Fruit fly (Drosophila melanogaster) whole organism, embryonic: Measurements from ENCODE around the gene CG3198.

ENCODE experiments used
- CG10979 ChIP-seq: fragments of 200-800 bp; sonication (Bioruptor generic); optimal IDR thresholded peaks from 2 replicates; lab custom pipeline; 2018; ENCODE audit warnings: missing biosample characterization, mild to moderate bottlenecking, missing genetic modification characterization, moderate library complexity
- CG11695 ChIP-seq: fragments of 200-800 bp; sonication (Bioruptor generic); IDR thresholded peaks from 3 replicates; pipeline ENCODE4 v1.3.6; 2022; ENCODE audit warnings: missing biosample characterization, missing genetic modification characterization
- CG12219 ChIP-seq: fragments of 200-800 bp; sonication (Bioruptor generic); optimal IDR thresholded peaks from 3 replicates; lab custom pipeline; 2018; ENCODE audit warnings: missing biosample characterization, mild to moderate bottlenecking, missing genetic modification characterization
- CG13424 ChIP-seq: fragments of 200-800 bp; sonication (Bioruptor generic); optimal IDR thresholded peaks from 2 replicates; lab custom pipeline; 2019; ENCODE audit warnings: missing biosample characterization, mild to moderate bottlenecking, missing genetic modification characterization, moderate library complexity
- CG14441 ChIP-seq: fragments of 200-800 bp; sonication (Bioruptor generic); IDR thresholded peaks from 2 replicates; pipeline ENCODE4 v1.3.6; 2022; ENCODE audit warnings: missing biosample characterization, missing genetic modification characterization
- CG15073 ChIP-seq: fragments of 200-800 bp; sonication (Bioruptor generic); optimal IDR thresholded peaks from 2 replicates; lab custom pipeline; 2016; ENCODE audit warnings: missing biosample characterization, missing genetic modification characterization
- CG16863 ChIP-seq: fragments of 200-800 bp; sonication (Bioruptor generic); optimal IDR thresholded peaks from 3 replicates; lab custom pipeline; 2016; ENCODE audit warnings: missing biosample characterization, missing genetic modification characterization
- CG17612 ChIP-seq: fragments of 200-800 bp; sonication (Bioruptor generic); IDR thresholded peaks from 2 replicates; pipeline ENCODE4 v1.3.6; 2022; ENCODE audit warnings: missing biosample characterization, missing genetic modification characterization
- CG17912 ChIP-seq: fragments of 200-800 bp; sonication (Bioruptor generic); optimal IDR thresholded peaks from 2 replicates; lab custom pipeline; 2018; ENCODE audit warnings: missing biosample characterization, mild to moderate bottlenecking, missing genetic modification characterization
- CG31441 ChIP-seq: fragments of 200-800 bp; sonication (Bioruptor generic); IDR thresholded peaks from 2 replicates; pipeline ENCODE4 v1.3.6; 2022; ENCODE audit warnings: missing biosample characterization, missing genetic modification characterization
- CG6254 ChIP-seq: fragments of 200-800 bp; sonication (Bioruptor generic); optimal IDR thresholded peaks from 3 replicates; lab custom pipeline; 2017; ENCODE audit warnings: mild to moderate bottlenecking, missing biosample characterization, missing genetic modification reagents, missing genetic modification characterization
- CG8388 ChIP-seq: fragments of 200-800 bp; sonication (Bioruptor generic); optimal IDR thresholded peaks from 2 replicates; lab custom pipeline; 2019; ENCODE audit warnings: missing biosample characterization, mild to moderate bottlenecking, missing genetic modification characterization, moderate library complexity
- CG8765 ChIP-seq: fragments of 200-800 bp; sonication (Bioruptor generic); IDR thresholded peaks from 2 replicates; pipeline ENCODE4 v1.3.6; 2022; ENCODE audit warnings: missing biosample characterization, missing genetic modification characterization
- CG8924 ChIP-seq: fragments of 200-800 bp; optimal IDR thresholded peaks from 3 replicates; lab custom pipeline; 2019; ENCODE audit warnings: missing biosample characterization, mild to moderate bottlenecking, missing genetic modification characterization, moderate library complexity
- CG9727 ChIP-seq: fragments of 200-800 bp; sonication (Bioruptor generic); optimal IDR thresholded peaks from 3 replicates; lab custom pipeline; 2017; ENCODE audit warnings: missing biosample characterization, mild to moderate bottlenecking, missing genetic modification characterization
- D19A ChIP-seq: fragments of 200-800 bp; optimal IDR thresholded peaks from 3 replicates; lab custom pipeline; 2019; ENCODE audit warnings: missing biosample characterization, mild to moderate bottlenecking, missing genetic modification characterization, moderate library complexity
- D19B ChIP-seq: fragments of 200-800 bp; sonication (Bioruptor generic); optimal IDR thresholded peaks from 2 replicates; lab custom pipeline; 2017; ENCODE audit warnings: missing biosample characterization, mild to moderate bottlenecking, missing genetic modification characterization
- E2f1 ChIP-seq: fragments of 200-800 bp; sonication (Bioruptor generic); IDR thresholded peaks from 2 replicates; pipeline ENCODE4 v1.3.6; 2022; ENCODE audit warnings: missing biosample characterization, missing genetic modification characterization
- Ets65A ChIP-seq: fragments of 200-800 bp; sonication (Bioruptor generic); peaks from one replicate; lab custom pipeline; 2016; ENCODE audit warnings: missing biosample characterization, missing genetic modification characterization
- Mrtf ChIP-seq: fragments of 200-800 bp; sonication (Bioruptor generic); IDR thresholded peaks from 3 replicates; pipeline ENCODE4 v1.3.6; 2022; ENCODE audit warnings: missing biosample characterization, missing genetic modification characterization
- Opbp ChIP-seq: fragments of 200-800 bp; sonication (Bioruptor generic); IDR thresholded peaks from 3 replicates; pipeline ENCODE4 v1.3.6; 2022; ENCODE audit warnings: missing biosample characterization, missing genetic modification characterization; ENCODE audit not compliant: partially characterized antibody
- Six4 ChIP-seq: fragments of 200-800 bp; sonication (Bioruptor generic); optimal IDR thresholded peaks from 2 replicates; lab custom pipeline; 2016; ENCODE audit warnings: missing biosample characterization, missing genetic modification characterization
- Spps ChIP-seq: fragments of 200-800 bp; sonication (Bioruptor generic); optimal IDR thresholded peaks from 2 replicates; lab custom pipeline; 2018; ENCODE audit warnings: missing biosample characterization, mild to moderate bottlenecking, missing genetic modification characterization
- Xbp1 ChIP-seq: fragments of 200-800 bp; sonication (Bioruptor generic); optimal IDR thresholded peaks from 3 replicates; lab custom pipeline; 2016; ENCODE audit warnings: missing biosample characterization, mild to moderate bottlenecking, missing genetic modification characterization
- ato ChIP-seq: fragments of 200-800 bp; sonication (Bioruptor generic); IDR thresholded peaks from 2 replicates; pipeline ENCODE4 v1.3.6; 2022; ENCODE audit warnings: missing biosample characterization, missing genetic modification characterization; ENCODE audit not compliant: partially characterized antibody
- bsh ChIP-seq, 2 experiments: fragments of 200-800 bp; sonication (Bioruptor generic); optimal IDR thresholded peaks; 2 replicates each; lab custom pipeline; 2017 to 2018; ENCODE audit warnings: mild to moderate bottlenecking in 2 of 2, missing biosample characterization in 2 of 2, missing genetic modification characterization in 2 of 2, moderate library complexity in 1 of 2
- cg ChIP-seq: fragments of 200-800 bp; sonication (Bioruptor generic); optimal IDR thresholded peaks from 3 replicates; lab custom pipeline; 2019; ENCODE audit warnings: missing biosample characterization, mild to moderate bottlenecking, missing genetic modification characterization, moderate library complexity
- corto ChIP-seq: fragments of 200-800 bp; sonication (Bioruptor generic); optimal IDR thresholded peaks from 2 replicates; lab custom pipeline; 2016; ENCODE audit warnings: missing biosample characterization, mild to moderate bottlenecking, missing genetic modification characterization, moderate library complexity
- croc ChIP-seq: fragments of 200-800 bp; sonication (Bioruptor generic); conservative IDR thresholded peaks from 3 replicates; pipeline ENCODE4 v1.3.6; 2022; ENCODE audit warnings: missing biosample characterization, missing genetic modification characterization
- dpn ChIP-seq, 2 experiments: fragments of 200-800 bp; sonication (Bioruptor generic); optimal IDR thresholded peaks; 3 replicates each; lab custom pipeline; 2016; ENCODE audit warnings: missing biosample characterization in 2 of 2, missing genetic modification characterization in 2 of 2
- dysf ChIP-seq: fragments of 200-800 bp; sonication (Bioruptor generic); IDR thresholded peaks from 3 replicates; pipeline ENCODE4 v1.3.6; 2022; ENCODE audit warnings: missing biosample characterization, missing genetic modification characterization
- grau ChIP-seq: fragments of 200-800 bp; optimal IDR thresholded peaks from 3 replicates; lab custom pipeline; 2019; ENCODE audit warnings: missing biosample characterization, mild to moderate bottlenecking, missing genetic modification characterization, moderate library complexity
- hbn ChIP-seq: fragments of 200-800 bp; sonication (Bioruptor generic); IDR thresholded peaks from 2 replicates; pipeline ENCODE4 v1.3.6; 2022; ENCODE audit warnings: missing biosample characterization, missing genetic modification characterization; ENCODE audit not compliant: partially characterized antibody
- ken ChIP-seq: fragments of 200-800 bp; sonication (Bioruptor generic); IDR thresholded peaks from 3 replicates; pipeline ENCODE4 v1.3.6; 2022; ENCODE audit warnings: missing biosample characterization, missing genetic modification characterization
- klu ChIP-seq: fragments of 200-800 bp; sonication (Bioruptor generic); IDR thresholded peaks from 2 replicates; pipeline ENCODE4 v1.3.6; 2022; ENCODE audit warnings: missing biosample characterization, missing genetic modification characterization
- lbe ChIP-seq: fragments of 200-800 bp; sonication (Bioruptor generic); optimal IDR thresholded peaks from 2 replicates; lab custom pipeline; 2016; ENCODE audit warnings: missing biosample characterization, mild to moderate bottlenecking, missing genetic modification characterization
- lola ChIP-seq, 3 experiments: fragments of >200 bp in 2 of 3; fragments of 200-800 bp in 1 of 3; sonication (Bioruptor generic) in 1 of 3; optimal IDR thresholded peaks; 2 replicates each; lab custom pipeline; 2017 to 2019; ENCODE audit warnings: missing biosample characterization in 3 of 3, missing genetic modification characterization in 3 of 3, mild to moderate bottlenecking in 1 of 3, moderate library complexity in 1 of 3
- luna ChIP-seq: fragments of 200-800 bp; sonication (Bioruptor generic); optimal IDR thresholded peaks from 2 replicates; lab custom pipeline; 2016; ENCODE audit warnings: missing biosample characterization, missing genetic modification characterization
- pan ChIP-seq, 4 experiments: fragments of >200 bp in 3 of 4; fragments of 200-800 bp in 1 of 4; sonication (Bioruptor generic) in 1 of 4; optimal IDR thresholded peaks in 3 of 4; IDR thresholded peaks in 1 of 4; 2 replicates each; pipeline versions ENCODE4 v1.3.6 to Lab custom; 2017 to 2022; ENCODE audit warnings: missing biosample characterization in 2 of 4, missing genetic modification characterization in 2 of 4, mixed read lengths in 1 of 4
- ranshi ChIP-seq: fragments of 200-800 bp; sonication (Bioruptor generic); IDR thresholded peaks from 2 replicates; pipeline ENCODE4 v1.3.6; 2022; ENCODE audit warnings: missing biosample characterization, missing genetic modification characterization
- row ChIP-seq: fragments of 200-800 bp; sonication (Bioruptor generic); IDR thresholded peaks from 3 replicates; pipeline ENCODE4 v1.3.6; 2022; ENCODE audit warnings: missing biosample characterization, missing genetic modification characterization
- shn ChIP-seq: fragments of 200-800 bp; sonication (Bioruptor generic); optimal IDR thresholded peaks from 3 replicates; lab custom pipeline; 2016; ENCODE audit warnings: missing biosample characterization, missing genetic modification characterization
- sqz ChIP-seq: fragments of 200-800 bp; sonication (Bioruptor generic); optimal IDR thresholded peaks from 3 replicates; lab custom pipeline; 2018; ENCODE audit warnings: missing biosample characterization, mild to moderate bottlenecking, missing genetic modification characterization
- twi ChIP-seq: fragments of 200-800 bp; optimal IDR thresholded peaks from 2 replicates; lab custom pipeline; 2019; ENCODE audit warnings: missing biosample characterization, mild to moderate bottlenecking, missing genetic modification characterization, moderate library complexity
- unc-4 ChIP-seq: fragments of 200-800 bp; sonication (Bioruptor generic); IDR thresholded peaks from 2 replicates; pipeline ENCODE4 v1.3.6; 2022; ENCODE audit warnings: missing biosample characterization, missing genetic modification characterization; ENCODE audit not compliant: partially characterized antibody
- vfl ChIP-seq: fragments of 200-800 bp; sonication (Bioruptor generic); optimal IDR thresholded peaks from 2 replicates; lab custom pipeline; 2016; ENCODE audit warnings: missing biosample characterization, missing genetic modification characterization
- wdn ChIP-seq: fragments of 200-800 bp; sonication (Bioruptor generic); IDR thresholded peaks from 2 replicates; pipeline ENCODE4 v1.3.6; 2022; ENCODE audit warnings: missing biosample characterization, missing genetic modification characterization
- z ChIP-seq: fragments of 200-800 bp; sonication (Bioruptor generic); IDR thresholded peaks from 3 replicates; pipeline ENCODE4 v1.3.6; 2022; ENCODE audit warnings: missing biosample characterization, missing genetic modification characterization

Gene CG3198

dm6 chrX:6624006-6624745, 49.6 kb downstream of the CG3198 start (continued):
- peak; percentile 69 for TF ChIP-seq CG10979
- TF ChIP-seq shn = no peak
- no peak for TF ChIP-seq hbn (GFP tag; lab: Robert Waterston, UW)
- TF ChIP-seq dysf (GFP tag; lab: Robert Waterston, UW) = 0 out of 3 replicates have a peak, but pooled peaks have one; percentile 51
- peak; percentile 12 for TF ChIP-seq D19A (tag; lab: Kevin White, UChicago)
- TF ChIP-seq corto (GFP tag; lab: Kevin White, UChicago) = peak; percentile 67
- no peak for TF ChIP-seq E2f1
- no peak for TF ChIP-seq luna (GFP tag; lab: Kevin White, UChicago)
- TF ChIP-seq bsh (GFP tag; optimal IDR thresholded peaks at IDR 0.05; lab: Kevin White, UChicago) = peak; percentile 43 to 68
- TF ChIP-seq CG17912 (GFP tag; lab: Kevin White, UChicago) = no peak
- TF ChIP-seq CG14441 = no peak
- TF ChIP-seq CG6254 (GFP tag; lab: Kevin White, UChicago) = peak; percentile 2
- TF ChIP-seq row (GFP tag; lab: Robert Waterston, UW) = peak; percentile 62
- peak; percentile 39 for TF ChIP-seq Spps (tag; lab: Kevin White, UChicago)
- peak; percentile 31; the same call in 1 of the 3 replicates for TF ChIP-seq CG11695 (GFP tag; lab: Robert Waterston, UW)
- peak in 1 of 3 experiments; percentile 54 for TF ChIP-seq lola (GFP tag; optimal IDR thresholded peaks at IDR 0.05; lab: Kevin White, UChicago)
- TF ChIP-seq unc-4 (GFP tag; lab: Robert Waterston, UW) = no peak
- no peak for TF ChIP-seq pan (optimal IDR thresholded peaks at IDR 0.05; lab: Kevin White, UChicago)
- TF ChIP-seq pan (GFP tag; optimal IDR thresholded peaks at IDR 0.05 in 1 of 2, IDR thresholded peaks at IDR 0.05 in 1 of 2) = peak in 1 of 2 experiments; percentile 38
- peak; percentile 10 for TF ChIP-seq Xbp1 (GFP tag; lab: Kevin White, UChicago)
- TF ChIP-seq CG17612 (GFP tag; lab: Robert Waterston, UW) = no peak
- TF ChIP-seq D19B (GFP tag; lab: Kevin White, UChicago) = no peak
- TF ChIP-seq wdn (GFP tag; lab: Robert Waterston, UW) = no peak
- peak; percentile 33; the same call in 1 of the 2 replicates for TF ChIP-seq CG31441 (GFP tag; lab: Robert Waterston, UW)
- TF ChIP-seq ken (GFP tag; lab: Robert Waterston, UW) = no peak
- peak; percentile 40; the same call in 2 of the 3 replicates for TF ChIP-seq croc (GFP tag; lab: Robert Waterston, UW)
- peak; percentile 4 for TF ChIP-seq CG8924
- peak; percentile 57 for TF ChIP-seq lbe (GFP tag; lab: Kevin White, UChicago)
- no peak for TF ChIP-seq Opbp
- no peak for TF ChIP-seq CG16863 (GFP tag; lab: Kevin White, UChicago)
- TF ChIP-seq ranshi (GFP tag; lab: Robert Waterston, UW) = no peak
- TF ChIP-seq grau (tag; lab: Kevin White, UChicago) = peak; percentile 87
- TF ChIP-seq CG8765 (GFP tag; lab: Robert Waterston, UW) = 0 out of 2 replicates have a peak, but pooled peaks have one; percentile 7
- no peak for TF ChIP-seq z (GFP tag; lab: Robert Waterston, UW)
- no peak for TF ChIP-seq vfl (GFP tag; lab: Kevin White, UChicago)
- TF ChIP-seq cg (GFP tag; lab: Kevin White, UChicago) = peak; percentile 32
- TF ChIP-seq CG15073 (GFP tag; lab: Kevin White, UChicago) = no peak
- TF ChIP-seq CG8388 (GFP tag; lab: Kevin White, UChicago) = peak; percentile 30
- TF ChIP-seq CG13424 (tag; lab: Kevin White, UChicago) = peak; percentile 27
- peak in 1 of 2 experiments; percentile 5 for TF ChIP-seq dpn (GFP tag; optimal IDR thresholded peaks at IDR 0.05; lab: Kevin White, UChicago)
- peak; percentile 37 for TF ChIP-seq Ets65A (GFP tag; lab: Kevin White, UChicago)
- no peak for TF ChIP-seq twi (tag; lab: Kevin White, UChicago)
- peak; percentile 18 for TF ChIP-seq CG9727 (GFP tag; lab: Kevin White, UChicago)
- TF ChIP-seq Mrtf (GFP tag; lab: Robert Waterston, UW) = no peak
- peak; percentile 13 for TF ChIP-seq Six4 (GFP tag; lab: Kevin White, UChicago)
- no peak for TF ChIP-seq ato (GFP tag; lab: Robert Waterston, UW)
- no peak for TF ChIP-seq klu (GFP tag; lab: Robert Waterston, UW)
- peak; percentile 69 for TF ChIP-seq sqz (GFP tag; lab: Kevin White, UChicago)
- no peak for TF ChIP-seq CG12219 (GFP tag; lab: Kevin White, UChicago)
